Fruit fly (Drosophila melanogaster): Measurements from ENCODE around the gene CG11596.

DNA sequence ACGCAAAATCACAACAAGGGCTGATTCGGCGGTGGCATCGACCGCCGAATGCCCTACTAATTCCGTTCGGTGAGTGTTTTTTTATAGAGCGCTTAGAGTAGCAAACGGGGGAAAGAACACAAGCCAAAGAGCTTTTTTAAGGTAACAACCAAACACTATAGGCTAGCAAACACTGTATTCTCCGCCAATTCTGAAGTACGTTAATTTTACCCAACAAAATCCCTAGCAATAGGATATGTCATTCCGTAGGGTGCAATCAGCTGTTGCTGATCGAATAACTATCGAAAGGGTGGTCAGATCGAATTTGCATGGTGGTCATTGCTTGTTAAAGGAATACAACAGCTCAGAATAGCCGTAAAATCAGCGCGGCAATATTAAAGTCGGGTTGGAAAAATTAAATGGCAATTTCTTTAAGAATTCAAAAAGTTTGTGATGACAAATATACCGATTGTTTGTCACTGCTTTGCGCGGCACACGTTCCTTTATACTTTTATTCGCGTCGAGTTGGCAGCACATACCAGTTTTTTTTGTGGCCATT, 19.7 kb upstream of the CG11596 start, which contains the start of gene mip130:
- no peak for TF ChIP-seq usp (GFP tag; optimal IDR thresholded peaks at IDR 0.05)
- no peak for TF ChIP-seq CG8478 (optimal IDR thresholded peaks at IDR 0.05)
- no peak for TF ChIP-seq pan (optimal IDR thresholded peaks at IDR 0.05)
- no peak for TF ChIP-seq psq (optimal IDR thresholded peaks at IDR 0.05)

Measured in whole organism.